Worm (Caenorhabditis elegans) whole organism, L3 larva: Measurements from ENCODE around the gene gpd-4.
A peak's percentile ranks its signal among the peaks of the same experiment; 100 is the strongest.

Experiments
- R02D3.7 ChIP-seq: fragments of 150-350 bp; optimal IDR thresholded peaks from 2 replicates; lab custom pipeline; 2014; ENCODE audit warnings: missing biosample characterization, missing genetic modification characterization
- ZK546.5 ChIP-seq: sonication (generic microtip); optimal IDR thresholded peaks from 2 replicates; lab custom pipeline; 2017; ENCODE audit warnings: missing biosample characterization, missing genetic modification characterization
- aly-2 ChIP-seq: fragments of 150-350 bp; optimal IDR thresholded peaks from 2 replicates; lab custom pipeline; 2014; ENCODE audit warnings: missing biosample characterization, missing genetic modification characterization
- ama-1 ChIP-seq: fragments of 150-350 bp; optimal IDR thresholded peaks from 2 replicates; lab custom pipeline; 2018
- ceh-16 ChIP-seq: sonication (generic microtip); optimal IDR thresholded peaks from 2 replicates; lab custom pipeline; 2017; ENCODE audit warnings: missing biosample characterization, missing genetic modification characterization
- ceh-28 ChIP-seq: fragments of 150-350 bp; optimal IDR thresholded peaks from 2 replicates; lab custom pipeline; 2014; ENCODE audit warnings: missing biosample characterization, missing genetic modification reagents, missing genetic modification characterization
- ceh-82 ChIP-seq: fragments of 150-350 bp; optimal IDR thresholded peaks from 2 replicates; lab custom pipeline; 2014; ENCODE audit warnings: missing biosample characterization, missing genetic modification characterization
- ceh-9 ChIP-seq: sonication (generic microtip); optimal IDR thresholded peaks from 2 replicates; lab custom pipeline; 2018; ENCODE audit warnings: missing biosample characterization, missing genetic modification characterization
- daf-12 ChIP-seq: fragments of 150-350 bp; optimal IDR thresholded peaks from 2 replicates; lab custom pipeline; 2014; ENCODE audit warnings: missing biosample characterization, missing genetic modification reagents, missing genetic modification characterization
- egl-27 ChIP-seq: sonication (generic microtip); optimal IDR thresholded peaks from 4 replicates; lab custom pipeline; 2017; ENCODE audit warnings: missing biosample characterization, missing genetic modification reagents, missing genetic modification characterization
- egl-5 ChIP-seq: fragments of 150-350 bp; optimal IDR thresholded peaks from 2 replicates; lab custom pipeline; 2017; ENCODE audit warnings: missing biosample characterization, missing genetic modification reagents, missing genetic modification characterization, inconsistent platforms
- elt-1 ChIP-seq: fragments of 150-350 bp; optimal IDR thresholded peaks from 2 replicates; lab custom pipeline; 2014; ENCODE audit warnings: missing biosample characterization, missing genetic modification characterization
- elt-2 ChIP-seq: sonication (generic microtip); optimal IDR thresholded peaks from 2 replicates; lab custom pipeline; 2016; ENCODE audit warnings: missing genetic modification reagents, mild to moderate bottlenecking, missing genetic modification characterization, missing compliant biosample characterization
- elt-3 ChIP-seq, 3 experiments: fragments of 150-350 bp in 1 of 3; sonication (generic microtip) in 2 of 3; optimal IDR thresholded peaks; 2 replicates in 2 of 3; 4 replicates in 1 of 3; lab custom pipeline; 2014 to 2017; ENCODE audit warnings: missing biosample characterization in 3 of 3, missing genetic modification characterization in 3 of 3
- eor-1 ChIP-seq, 2 experiments: fragments of 150-350 bp; optimal IDR thresholded peaks; 2 replicates each; lab custom pipeline; 2014 to 2018; ENCODE audit warnings: missing biosample characterization in 2 of 2, missing genetic modification characterization in 2 of 2
- fkh-10 ChIP-seq: sonication (generic microtip); optimal IDR thresholded peaks from 2 replicates; lab custom pipeline; 2017; ENCODE audit warnings: missing biosample characterization, missing genetic modification reagents, missing genetic modification characterization
- fkh-2 ChIP-seq: fragments of 150-350 bp; optimal IDR thresholded peaks from 2 replicates; lab custom pipeline; 2014; ENCODE audit warnings: missing biosample characterization, missing genetic modification reagents, missing genetic modification characterization
- fos-1 ChIP-seq: fragments of 150-350 bp; optimal IDR thresholded peaks from 2 replicates; lab custom pipeline; 2014; ENCODE audit warnings: missing biosample characterization, missing genetic modification characterization
- hmg-11 ChIP-seq: sonication (generic microtip); optimal IDR thresholded peaks from 2 replicates; lab custom pipeline; 2016; ENCODE audit warnings: missing genetic modification characterization, missing compliant biosample characterization
- jun-1 ChIP-seq: fragments of 150-350 bp; optimal IDR thresholded peaks from 2 replicates; lab custom pipeline; 2014; ENCODE audit warnings: missing biosample characterization, missing genetic modification reagents, missing genetic modification characterization
- lin-15B ChIP-seq: fragments of 150-350 bp; optimal IDR thresholded peaks from 2 replicates; lab custom pipeline; 2014; ENCODE audit warnings: missing biosample characterization, missing genetic modification characterization
- lin-39 ChIP-seq: fragments of 150-350 bp; optimal IDR thresholded peaks from 2 replicates; lab custom pipeline; 2018; ENCODE audit warnings: missing biosample characterization, missing genetic modification reagents, missing genetic modification characterization
- lsy-12 ChIP-seq: sonication (generic microtip); optimal IDR thresholded peaks from 2 replicates; lab custom pipeline; 2016; ENCODE audit warnings: mild to moderate bottlenecking, missing genetic modification characterization, missing compliant biosample characterization
- mdl-1 ChIP-seq: fragments of 150-350 bp; optimal IDR thresholded peaks from 2 replicates; lab custom pipeline; 2014; ENCODE audit warnings: missing biosample characterization, missing genetic modification characterization
- mml-1 ChIP-seq: fragments of 150-350 bp; sonication (generic microtip); optimal IDR thresholded peaks from 3 replicates; lab custom pipeline; 2014; ENCODE audit warnings: missing biosample characterization, missing genetic modification characterization
- nfya-1 ChIP-seq: sonication (generic microtip); optimal IDR thresholded peaks from 2 replicates; lab custom pipeline; 2017; ENCODE audit warnings: missing genetic modification characterization, mild to moderate bottlenecking, missing compliant biosample characterization, antibody characterized with exemption, moderate library complexity; ENCODE audit not compliant: insufficient read depth
- nhr-11 ChIP-seq: fragments of 150-350 bp; optimal IDR thresholded peaks from 2 replicates; lab custom pipeline; 2014; ENCODE audit warnings: missing biosample characterization, missing genetic modification characterization
- nhr-12 ChIP-seq: fragments of 150-350 bp; optimal IDR thresholded peaks from 2 replicates; lab custom pipeline; 2014; ENCODE audit warnings: missing biosample characterization, missing genetic modification characterization
- nhr-23 ChIP-seq: fragments of 150-350 bp; optimal IDR thresholded peaks from 2 replicates; lab custom pipeline; 2014; ENCODE audit warnings: missing biosample characterization, missing genetic modification reagents, missing genetic modification characterization
- nhr-237 ChIP-seq: fragments of 150-350 bp; optimal IDR thresholded peaks from 2 replicates; lab custom pipeline; 2014; ENCODE audit warnings: missing biosample characterization, missing genetic modification characterization
- nhr-25 ChIP-seq: sonication (generic microtip); optimal IDR thresholded peaks from 2 replicates; lab custom pipeline; 2017; ENCODE audit warnings: missing biosample characterization, missing genetic modification characterization
- nhr-28 ChIP-seq: fragments of 150-350 bp; optimal IDR thresholded peaks from 2 replicates; lab custom pipeline; 2014; ENCODE audit warnings: missing biosample characterization, missing genetic modification characterization
- nhr-43 ChIP-seq: sonication (generic microtip); optimal IDR thresholded peaks from 2 replicates; lab custom pipeline; 2016; ENCODE audit warnings: mild to moderate bottlenecking, missing genetic modification characterization, missing compliant biosample characterization; ENCODE audit not compliant: poor library complexity, severe bottlenecking
- nhr-67 ChIP-seq: fragments of 150-350 bp; optimal IDR thresholded peaks from 2 replicates; lab custom pipeline; 2014; ENCODE audit warnings: missing biosample characterization, missing genetic modification characterization
- nhr-76 ChIP-seq: fragments of 150-350 bp; sonication (generic microtip); optimal IDR thresholded peaks from 5 replicates; lab custom pipeline; 2014; ENCODE audit warnings: missing biosample characterization, missing genetic modification characterization
- nhr-77 ChIP-seq: fragments of 150-350 bp; optimal IDR thresholded peaks from 2 replicates; lab custom pipeline; 2014; ENCODE audit warnings: missing biosample characterization, missing genetic modification characterization
- pha-4 ChIP-seq: fragments of 150-350 bp; optimal IDR thresholded peaks from 2 replicates; lab custom pipeline; 2014; ENCODE audit warnings: missing biosample characterization, missing genetic modification reagents, missing genetic modification characterization
- pqm-1 ChIP-seq: fragments of 150-350 bp; optimal IDR thresholded peaks from 2 replicates; lab custom pipeline; 2017; ENCODE audit warnings: missing biosample characterization, missing genetic modification characterization, inconsistent platforms
- sea-2 ChIP-seq: fragments of 150-350 bp; sonication (generic microtip); optimal IDR thresholded peaks from 4 replicates; lab custom pipeline; 2014; ENCODE audit warnings: missing biosample characterization, missing genetic modification reagents, missing genetic modification characterization
- skn-1 ChIP-seq: fragments of 150-350 bp; optimal IDR thresholded peaks from 2 replicates; lab custom pipeline; 2014; ENCODE audit warnings: missing biosample characterization, missing genetic modification characterization
- snpc-4 ChIP-seq: fragments of 150-350 bp; optimal IDR thresholded peaks from 2 replicates; lab custom pipeline; 2014; ENCODE audit warnings: missing biosample characterization, missing genetic modification characterization
- tbx-2 ChIP-seq: sonication (generic microtip); optimal IDR thresholded peaks from 2 replicates; lab custom pipeline; 2016; ENCODE audit warnings: mild to moderate bottlenecking, missing genetic modification characterization, missing compliant biosample characterization
- unc-39 ChIP-seq: sonication (generic microtip); optimal IDR thresholded peaks from 4 replicates; lab custom pipeline; 2017; ENCODE audit warnings: missing biosample characterization, missing genetic modification characterization
- unc-62 ChIP-seq: fragments of 150-350 bp; sonication (generic microtip); optimal IDR thresholded peaks from 4 replicates; lab custom pipeline; 2014; ENCODE audit warnings: missing biosample characterization, missing genetic modification reagents, missing genetic modification characterization
- zag-1 ChIP-seq: fragments of 150-350 bp; optimal IDR thresholded peaks from 2 replicates; lab custom pipeline; 2014; ENCODE audit warnings: missing biosample characterization, missing genetic modification characterization
- ztf-11 ChIP-seq: fragments of 150-350 bp; optimal IDR thresholded peaks from 2 replicates; lab custom pipeline; 2014; ENCODE audit warnings: missing biosample characterization, missing genetic modification characterization
- ztf-4 ChIP-seq: fragments of 150-350 bp; optimal IDR thresholded peaks from 2 replicates; lab custom pipeline; 2014; ENCODE audit warnings: missing biosample characterization, missing genetic modification characterization

Gene gpd-4

ce11 chrII:10197091-10197675, 26.1 kb downstream of the gpd-4 start, which contains the start of gene R05H5.3:
Gene R05H5.3 (plus strand): TSS chrII:10197625.
- no peak for TF ChIP-seq elt-3 (tag; optimal IDR thresholded peaks at IDR 0.05; lab: Kevin White, UChicago)
- TF ChIP-seq nhr-67 = no peak
- TF ChIP-seq hmg-11 (tag; lab: Kevin White, UChicago) = no peak
- no peak for TF ChIP-seq fkh-2 (tag; lab: Kevin White, UChicago)
- TF ChIP-seq nhr-77 = no peak
- no peak for TF ChIP-seq ceh-28
- TF ChIP-seq egl-27 (tag; lab: Kevin White, UChicago) = no peak
- TF ChIP-seq eor-1 (tag; optimal IDR thresholded peaks at IDR 0.05; lab: Kevin White, UChicago) = no peak
- TF ChIP-seq fos-1 (tag; lab: Kevin White, UChicago) = no peak
- no peak for TF ChIP-seq skn-1 (tag; lab: Kevin White, UChicago)
- no peak for TF ChIP-seq nhr-28 (tag; lab: Kevin White, UChicago)
- TF ChIP-seq ama-1 (lab: Kevin White, UChicago) = no peak
- no peak for TF ChIP-seq nhr-12 (tag; lab: Kevin White, UChicago)
- no peak for TF ChIP-seq unc-62 (GFP tag; lab: Kevin White, UChicago)
- TF ChIP-seq elt-1 (tag; lab: Kevin White, UChicago) = no peak
- no peak for TF ChIP-seq zag-1 (tag; lab: Kevin White, UChicago)
- TF ChIP-seq ceh-9 (tag; lab: Kevin White, UChicago) = no peak
- peak; percentile 24 for TF ChIP-seq nhr-25
- TF ChIP-seq aly-2 = no peak
- TF ChIP-seq ZK546.5 (tag; lab: Kevin White, UChicago) = no peak
- peak; percentile 60 for TF ChIP-seq nhr-11 (tag; lab: Kevin White, UChicago)
- TF ChIP-seq egl-5 = no peak
- peak; percentile 84 for TF ChIP-seq lin-15B (tag; lab: Kevin White, UChicago)
- TF ChIP-seq daf-12 = no peak
- TF ChIP-seq ceh-16 (tag; lab: Kevin White, UChicago) = no peak
- TF ChIP-seq nhr-43 (tag; lab: Kevin White, UChicago) = no peak
- TF ChIP-seq snpc-4 (tag; lab: Kevin White, UChicago) = peak; percentile 45
- TF ChIP-seq ceh-82 (tag; lab: Kevin White, UChicago) = no peak
- peak; percentile 70 for TF ChIP-seq fkh-10 (GFP tag; lab: Kevin White, UChicago)
- TF ChIP-seq unc-39 (tag; lab: Kevin White, UChicago) = no peak
- peak; percentile 72 for TF ChIP-seq nfya-1
- TF ChIP-seq nhr-23 (tag; lab: Kevin White, UChicago) = no peak
- no peak for TF ChIP-seq ztf-4 (tag; lab: Kevin White, UChicago)
- no peak for TF ChIP-seq elt-2 (tag; lab: Kevin White, UChicago)
- peak; percentile 78 for TF ChIP-seq pha-4 (tag; lab: Kevin White, UChicago)
- no peak for TF ChIP-seq ztf-11 (tag; lab: Kevin White, UChicago)
- TF ChIP-seq R02D3.7 (tag; lab: Kevin White, UChicago) = peak; percentile 73
- no peak for TF ChIP-seq jun-1 (tag; lab: Kevin White, UChicago)
- TF ChIP-seq mml-1 = no peak
- peak; percentile 19 for TF ChIP-seq pqm-1 (tag; lab: Kevin White, UChicago)
- no peak for TF ChIP-seq nhr-237 (tag; lab: Kevin White, UChicago)
- TF ChIP-seq lin-39 (tag; lab: Kevin White, UChicago) = peak; percentile 54
- no peak for TF ChIP-seq mdl-1 (tag; lab: Kevin White, UChicago)
- TF ChIP-seq sea-2 (GFP tag; lab: Kevin White, UChicago) = no peak
- no peak for TF ChIP-seq lsy-12 (tag; lab: Kevin White, UChicago)
- no peak for TF ChIP-seq tbx-2
- TF ChIP-seq nhr-76 = no peak
- TF ChIP-seq, all 47 proteins: peak for 10
